Worm (Caenorhabditis elegans) whole organism, young adult: Measurements from ENCODE around the gene Y25C1A.7.

Source experiments
- B0035.1 ChIP-seq: sonication (generic microtip); optimal IDR thresholded peaks from 2 replicates; lab custom pipeline; 2016; ENCODE audit warnings: missing genetic modification characterization, mild to moderate bottlenecking, missing compliant biosample characterization, missing genotype, missing genetic modification reagents
- C06A6.2 ChIP-seq: fragments of 200-800 bp; sonication (Bioruptor generic); conservative IDR thresholded peaks from 2 replicates; pipeline ENCODE4 v1.3.6; 2022; ENCODE audit warnings: missing genetic modification characterization, missing compliant biosample characterization
- D2030.7 ChIP-seq: fragments of 200-800 bp; sonication (Bioruptor generic); IDR thresholded peaks from 2 replicates; pipeline ENCODE4 v1.3.6; 2022; ENCODE audit warnings: missing genetic modification reagents, missing genetic modification characterization, missing compliant biosample characterization
- F49E8.2 ChIP-seq: sonication (generic microtip); optimal IDR thresholded peaks from 3 replicates; lab custom pipeline; 2017; ENCODE audit warnings: missing genetic modification characterization, mild to moderate bottlenecking, missing compliant biosample characterization, antibody characterized with exemption, moderate library complexity; ENCODE audit not compliant: insufficient read depth
- F52B5.7 ChIP-seq: sonication (generic microtip); optimal IDR thresholded peaks from 2 replicates; lab custom pipeline; 2016; ENCODE audit warnings: mild to moderate bottlenecking, missing genetic modification characterization, missing compliant biosample characterization
- F57C9.4 ChIP-seq: sonication (generic microtip); optimal IDR thresholded peaks from 2 replicates; lab custom pipeline; 2017; ENCODE audit warnings: mild to moderate bottlenecking, missing genetic modification characterization, missing compliant biosample characterization
- K11D2.4 ChIP-seq: fragments of 200-800 bp; sonication (Bioruptor generic); IDR thresholded peaks from 2 replicates; pipeline ENCODE4 v1.3.6; 2022; ENCODE audit warnings: missing genetic modification reagents, missing genetic modification characterization, missing compliant biosample characterization
- T26A5.8 ChIP-seq: sonication (generic microtip); optimal IDR thresholded peaks from 2 replicates; lab custom pipeline; 2016; ENCODE audit warnings: missing genetic modification characterization, missing compliant biosample characterization
- Y53G8AR.9 ChIP-seq: fragments of 200-800 bp; sonication (Bioruptor generic); conservative IDR thresholded peaks from 2 replicates; pipeline ENCODE4 v1.3.6; 2022; ENCODE audit warnings: missing genetic modification reagents, missing genetic modification characterization, missing compliant biosample characterization
- Y56A3A.18 ChIP-seq: fragments of 200-800 bp; sonication (Bioruptor generic); IDR thresholded peaks from 2 replicates; pipeline ENCODE4 v1.3.6; 2022; ENCODE audit warnings: missing genetic modification reagents, missing genetic modification characterization, missing compliant biosample characterization
- Y67H2A.10 ChIP-seq: fragments of 200-800 bp; sonication (Bioruptor generic); conservative IDR thresholded peaks from 2 replicates; pipeline ENCODE4 v1.3.6; 2022; ENCODE audit warnings: missing genetic modification reagents, missing genetic modification characterization, missing compliant biosample characterization
- Y79H2A.3 ChIP-seq: fragments of 200-800 bp; sonication (Bioruptor generic); conservative IDR thresholded peaks from 2 replicates; pipeline ENCODE4 v1.3.6; 2022; ENCODE audit warnings: missing genetic modification reagents, missing genetic modification characterization, missing compliant biosample characterization
- Y95B8A.8 ChIP-seq: fragments of 200-800 bp; sonication (Bioruptor generic); IDR thresholded peaks from 2 replicates; pipeline ENCODE4 v1.3.6; 2022; ENCODE audit warnings: missing genetic modification reagents, missing genetic modification characterization, missing compliant biosample characterization
- akir-1 ChIP-seq: fragments of 200-800 bp; sonication (Bioruptor generic); optimal IDR thresholded peaks from 2 replicates; lab custom pipeline; 2018; ENCODE audit warnings: mild to moderate bottlenecking, missing genetic modification characterization, moderate library complexity, missing compliant biosample characterization
- atf-7 ChIP-seq: sonication (generic microtip); optimal IDR thresholded peaks from 2 replicates; lab custom pipeline; 2017; ENCODE audit warnings: mild to moderate bottlenecking, missing genetic modification characterization, missing compliant biosample characterization
- attf-3 ChIP-seq: fragments of 200-800 bp; sonication (Bioruptor generic); conservative IDR thresholded peaks from 2 replicates; pipeline ENCODE4 v1.3.6; 2022; ENCODE audit warnings: missing genetic modification reagents, missing genetic modification characterization, missing compliant biosample characterization
- attf-5 ChIP-seq: fragments of 200-800 bp; sonication (Bioruptor generic); optimal IDR thresholded peaks from 2 replicates; lab custom pipeline; 2018; ENCODE audit warnings: mild to moderate bottlenecking, missing genetic modification characterization, missing compliant biosample characterization
- bed-1 ChIP-seq: fragments of 200-800 bp; sonication (Bioruptor generic); IDR thresholded peaks from 2 replicates; pipeline ENCODE4 v1.3.6; 2022; ENCODE audit warnings: missing genetic modification reagents, missing genetic modification characterization, missing compliant biosample characterization
- bed-2 ChIP-seq: fragments of 200-800 bp; sonication (Bioruptor generic); IDR thresholded peaks from 2 replicates; pipeline ENCODE4 v1.3.6; 2022; ENCODE audit warnings: missing genetic modification reagents, missing genetic modification characterization, missing compliant biosample characterization
- ccch-3 ChIP-seq: fragments of 200-800 bp; sonication (Bioruptor generic); optimal IDR thresholded peaks from 2 replicates; lab custom pipeline; 2018; ENCODE audit warnings: mild to moderate bottlenecking, missing genetic modification characterization, missing compliant biosample characterization
- cebp-1 ChIP-seq, 2 experiments: fragments of 200-800 bp in 1 of 2; sonication (Bioruptor generic) in 1 of 2; sonication (generic microtip) in 1 of 2; IDR thresholded peaks in 1 of 2; optimal IDR thresholded peaks in 1 of 2; 2 replicates each; pipeline versions ENCODE4 v1.3.6 to Lab custom; 2017 to 2022; ENCODE audit warnings: missing compliant biosample characterization in 2 of 2, missing genetic modification characterization in 2 of 2, mild to moderate bottlenecking in 1 of 2, missing genetic modification reagents in 1 of 2, moderate library complexity in 1 of 2
- cebp-2 ChIP-seq: fragments of 200-800 bp; sonication (Bioruptor generic); IDR thresholded peaks from 2 replicates; pipeline ENCODE4 v1.3.6; 2022; ENCODE audit warnings: missing genetic modification characterization, missing compliant biosample characterization
- ceh-27 ChIP-seq: fragments of 200-800 bp; sonication (Bioruptor generic); optimal IDR thresholded peaks from 2 replicates; lab custom pipeline; 2018; ENCODE audit warnings: mild to moderate bottlenecking, missing genetic modification characterization, moderate library complexity, missing compliant biosample characterization
- ceh-40 ChIP-seq: fragments of 200-800 bp; sonication (Bioruptor generic); IDR thresholded peaks from 2 replicates; pipeline ENCODE4 v1.3.6; 2022; ENCODE audit warnings: missing genetic modification characterization, missing compliant biosample characterization
- dox-1 ChIP-seq: fragments of 200-800 bp; sonication (Bioruptor generic); IDR thresholded peaks from 2 replicates; pipeline ENCODE4 v1.3.6; 2022; ENCODE audit warnings: missing genetic modification reagents, missing genetic modification characterization, missing compliant biosample characterization
- ekl-4 ChIP-seq: fragments of 200-800 bp; sonication (Bioruptor generic); IDR thresholded peaks from 2 replicates; pipeline ENCODE4 v1.3.6; 2022; ENCODE audit warnings: missing genetic modification reagents, missing genetic modification characterization, missing compliant biosample characterization
- gei-17 ChIP-seq: fragments of 200-800 bp; sonication (Bioruptor generic); optimal IDR thresholded peaks from 2 replicates; lab custom pipeline; 2018; ENCODE audit warnings: mild to moderate bottlenecking, missing genetic modification characterization, missing compliant biosample characterization
- him-1 ChIP-seq: sonication (generic microtip); optimal IDR thresholded peaks from 2 replicates; lab custom pipeline; 2016; ENCODE audit warnings: missing genotype, missing genetic modification reagents, missing genetic modification characterization, missing compliant biosample characterization
- lin-40 ChIP-seq: sonication (generic microtip); optimal IDR thresholded peaks from 2 replicates; lab custom pipeline; 2016; ENCODE audit warnings: missing genetic modification characterization, mild to moderate bottlenecking, missing compliant biosample characterization, missing genotype, missing genetic modification reagents
- lir-1 ChIP-seq: fragments of 200-800 bp; sonication (Bioruptor generic); conservative IDR thresholded peaks from 2 replicates; pipeline ENCODE4 v1.3.6; 2022; ENCODE audit warnings: missing genetic modification reagents, missing genetic modification characterization, missing compliant biosample characterization
- madf-3 ChIP-seq: fragments of 200-800 bp; sonication (Bioruptor generic); IDR thresholded peaks from 2 replicates; pipeline ENCODE4 v1.3.6; 2022; ENCODE audit warnings: missing genetic modification reagents, missing genetic modification characterization, missing compliant biosample characterization
- madf-6 ChIP-seq: fragments of 200-800 bp; sonication (Bioruptor generic); IDR thresholded peaks from 2 replicates; pipeline ENCODE4 v1.3.6; 2022; ENCODE audit warnings: missing genetic modification reagents, missing genetic modification characterization, missing compliant biosample characterization
- mcd-1 ChIP-seq: fragments of 200-800 bp; sonication (Bioruptor generic); IDR thresholded peaks from 2 replicates; pipeline ENCODE4 v1.3.6; 2022; ENCODE audit warnings: missing genetic modification reagents, missing genetic modification characterization, missing compliant biosample characterization
- mel-28 ChIP-seq: sonication (generic microtip); optimal IDR thresholded peaks from 2 replicates; lab custom pipeline; 2016; ENCODE audit warnings: borderline replicate concordance, mild to moderate bottlenecking, missing genetic modification characterization, missing compliant biosample characterization
- nhr-27 ChIP-seq: fragments of 200-800 bp; sonication (Bioruptor generic); optimal IDR thresholded peaks from 2 replicates; lab custom pipeline; 2018; ENCODE audit warnings: mild to moderate bottlenecking, missing genetic modification characterization, moderate library complexity, missing compliant biosample characterization
- pha-4 ChIP-seq: fragments of 150-350 bp; sonication (generic microtip); optimal IDR thresholded peaks from 2 replicates; lab custom pipeline; 2014; ENCODE audit warnings: missing biosample characterization, missing genetic modification reagents, missing genetic modification characterization
- repo-1 ChIP-seq: sonication (generic microtip); optimal IDR thresholded peaks from 2 replicates; lab custom pipeline; 2017; ENCODE audit warnings: mild to moderate bottlenecking, missing genetic modification characterization, missing compliant biosample characterization
- rpc-1 ChIP-seq, 2 experiments: fragments of 150-350 bp in 1 of 2; sonication (generic microtip) in 1 of 2; optimal IDR thresholded peaks; 2 replicates each; lab custom pipeline; 2014 to 2018; ENCODE audit warnings: missing biosample characterization in 1 of 2, missing genetic modification characterization in 1 of 2, missing genetic modification reagents in 1 of 2, missing genotype in 1 of 2
- sdz-38 ChIP-seq: sonication (generic microtip); optimal IDR thresholded peaks from 2 replicates; lab custom pipeline; 2016; ENCODE audit warnings: missing genotype, missing genetic modification characterization, missing compliant biosample characterization
- snpc-1.3 ChIP-seq: sonication (generic microtip); optimal IDR thresholded peaks from 2 replicates; lab custom pipeline; 2017; ENCODE audit warnings: missing genetic modification characterization, mild to moderate bottlenecking, missing compliant biosample characterization, antibody characterized with exemption, moderate library complexity, missing genotype, missing genetic modification reagents; ENCODE audit not compliant: insufficient read depth
- snpc-3.4 ChIP-seq: sonication (generic microtip); optimal IDR thresholded peaks from 2 replicates; lab custom pipeline; 2017; ENCODE audit warnings: missing genetic modification characterization, mild to moderate bottlenecking, missing compliant biosample characterization, antibody characterized with exemption, moderate library complexity, missing genotype, missing genetic modification reagents
- snpc-4 ChIP-seq, 5 experiments: fragments of 150-350 bp in 1 of 5; sonication (generic microtip) in 4 of 5; optimal IDR thresholded peaks; 2 replicates each; lab custom pipeline; 2014 to 2018; ENCODE audit warnings: missing genetic modification characterization in 5 of 5, missing biosample characterization in 3 of 5, antibody characterized with exemption in 2 of 5, mild to moderate bottlenecking in 2 of 5, missing compliant biosample characterization in 2 of 5, missing genotype in 2 of 5, moderate library complexity in 2 of 5, missing genetic modification reagents in 1 of 5
- tbp1 ChIP-seq: fragments of 200-800 bp; sonication (Bioruptor generic); optimal IDR thresholded peaks from 2 replicates; lab custom pipeline; 2018; ENCODE audit warnings: mild to moderate bottlenecking, missing genetic modification characterization, missing compliant biosample characterization
- ztf-18 ChIP-seq: sonication (generic microtip); optimal IDR thresholded peaks from 2 replicates; lab custom pipeline; 2016; ENCODE audit warnings: missing genotype, mild to moderate bottlenecking, missing genetic modification characterization, missing compliant biosample characterization
- ztf-25 ChIP-seq: fragments of 200-800 bp; sonication (Bioruptor generic); IDR thresholded peaks from 2 replicates; pipeline ENCODE4 v1.3.6; 2022; ENCODE audit warnings: missing genetic modification reagents, missing genetic modification characterization, missing compliant biosample characterization
- ztf-26 ChIP-seq: sonication (generic microtip); optimal IDR thresholded peaks from 2 replicates; lab custom pipeline; 2017; ENCODE audit warnings: missing genetic modification characterization, missing compliant biosample characterization
- ztf-6 ChIP-seq: fragments of 200-800 bp; sonication (Bioruptor generic); IDR thresholded peaks from 2 replicates; pipeline ENCODE4 v1.3.6; 2022; ENCODE audit warnings: missing genetic modification reagents, missing genetic modification characterization, missing compliant biosample characterization

Gene Y25C1A.7

ce11 chrII:3036344-3036743, 34.5 kb downstream of the Y25C1A.7 start:
- no peak for TF ChIP-seq ztf-25 (GFP tag; lab: Robert Waterston, UW)
- no peak for TF ChIP-seq snpc-3.4
- no peak for TF ChIP-seq B0035.1 (tag; lab: Kevin White, UChicago)
- no peak for TF ChIP-seq atf-7 (tag; lab: Kevin White, UChicago)
- no peak for TF ChIP-seq pha-4 (tag; lab: Kevin White, UChicago)
- TF ChIP-seq snpc-1.3 (tag; lab: Kevin White, UChicago): no peak
- TF ChIP-seq Y67H2A.10: no peak
- no peak for TF ChIP-seq akir-1
- TF ChIP-seq T26A5.8 (tag; lab: Kevin White, UChicago): no peak
- peak; percentile 5 for TF ChIP-seq attf-5 (GFP tag; lab: Kevin White, UChicago)
- TF ChIP-seq bed-2 (GFP tag; lab: Robert Waterston, UW): no peak
- TF ChIP-seq attf-3 (GFP tag; lab: Robert Waterston, UW): no peak
- TF ChIP-seq F49E8.2 (tag; lab: Kevin White, UChicago): no peak
- TF ChIP-seq ztf-6 (GFP tag; lab: Robert Waterston, UW): no peak
- TF ChIP-seq lin-40: peak; percentile 30
- no peak for TF ChIP-seq K11D2.4 (GFP tag; lab: Robert Waterston, UW)
- no peak for TF ChIP-seq D2030.7 (GFP tag; lab: Robert Waterston, UW)
- TF ChIP-seq C06A6.2 (GFP tag; lab: Robert Waterston, UW): no peak
- TF ChIP-seq repo-1 (tag; lab: Kevin White, UChicago): no peak
- TF ChIP-seq F57C9.4 (tag; lab: Kevin White, UChicago): no peak
- TF ChIP-seq lir-1: no peak
- no peak for TF ChIP-seq Y56A3A.18 (GFP tag; lab: Robert Waterston, UW)
- peak; percentile 41 for TF ChIP-seq mcd-1 (GFP tag; lab: Robert Waterston, UW)
- TF ChIP-seq tbp1 (GFP tag; lab: Kevin White, UChicago): no peak
- no peak for TF ChIP-seq F52B5.7
- TF ChIP-seq cebp-1 (GFP tag; IDR thresholded peaks at IDR 0.05; lab: Robert Waterston, UW): no peak
- TF ChIP-seq cebp-1 (tag; optimal IDR thresholded peaks at IDR 0.05; lab: Kevin White, UChicago): peak; percentile 9
- 0 out of 2 replicates have a peak, but pooled peaks have one; percentile 14 for TF ChIP-seq Y95B8A.8 (GFP tag; lab: Robert Waterston, UW)
- TF ChIP-seq mel-28: no peak
- TF ChIP-seq bed-1: no peak
- no peak for TF ChIP-seq ceh-27 (GFP tag; lab: Kevin White, UChicago)
- TF ChIP-seq Y53G8AR.9 (GFP tag; lab: Robert Waterston, UW): no peak
- TF ChIP-seq ceh-40 (GFP tag; lab: Robert Waterston, UW): no peak
- no peak for TF ChIP-seq nhr-27 (tag; lab: Kevin White, UChicago)
- no peak for TF ChIP-seq madf-3
- TF ChIP-seq dox-1 (GFP tag; lab: Robert Waterston, UW): no peak
- no peak for TF ChIP-seq madf-6
- peak; percentile 9 for TF ChIP-seq gei-17
- TF ChIP-seq sdz-38 (tag; lab: Kevin White, UChicago): no peak
- TF ChIP-seq rpc-1 (optimal IDR thresholded peaks at IDR 0.05; lab: Kevin White, UChicago): no peak
- TF ChIP-seq rpc-1 (tag; optimal IDR thresholded peaks at IDR 0.05; lab: Kevin White, UChicago): no peak
- no peak for TF ChIP-seq ccch-3 (GFP tag; lab: Kevin White, UChicago)
- TF ChIP-seq ekl-4: no peak
- TF ChIP-seq ztf-26 (tag; lab: Kevin White, UChicago): peak; percentile 80
- no peak for TF ChIP-seq cebp-2 (GFP tag; lab: Robert Waterston, UW)
- no peak for TF ChIP-seq him-1
- no peak for TF ChIP-seq Y79H2A.3
- TF ChIP-seq snpc-4 (GFP tag; optimal IDR thresholded peaks at IDR 0.05; lab: Kevin White, UChicago): no peak
- no peak for TF ChIP-seq snpc-4 (tag; optimal IDR thresholded peaks at IDR 0.05; lab: Kevin White, UChicago)
- TF ChIP-seq ztf-18: peak; percentile 89
